Fruit fly (Drosophila melanogaster): ENCODE measurements around the gene CG17350.

CG17350 gene

dm6 chr2L:19421573-19421972 lies 40.8 kb downstream of the CG17350 start (continued):
- TF ChIP-seq grn (GFP tag; optimal IDR thresholded peaks at IDR 0.05) (peak; percentile 12), gcm2 (GFP tag; optimal IDR thresholded peaks at IDR 0.05) (no peak), CG4328 (GFP tag; optimal IDR thresholded peaks at IDR 0.05) (peak; percentile 28), CG13775 (GFP tag; optimal IDR thresholded peaks at IDR 0.05) (no peak), CG14014 (GFP tag; IDR thresholded peaks at IDR 0.05) (peak; percentile 19; the same call in 1 of the 2 replicates), lab (GFP tag; optimal IDR thresholded peaks at IDR 0.05) (peak; percentile 16), sug (tag; optimal IDR thresholded peaks at IDR 0.05) (peak; percentile 91)

dm6 chr2L:19422642-19423041 lies 41.9 kb downstream of the CG17350 start:
- no peak for TF ChIP-seq ATbp (GFP tag; optimal IDR thresholded peaks at IDR 0.05)
- TF ChIP-seq gce (GFP tag; IDR thresholded peaks at IDR 0.05), result 0 out of 3 replicates have a peak, but pooled peaks have one; percentile 36
- TF ChIP-seq chinmo (GFP tag; IDR thresholded peaks at IDR 0.05; ENCODE audit: partially characterized antibody), result 0 out of 4 replicates have a peak, but pooled peaks have one; percentile 46
- TF ChIP-seq CG12769 (tag; optimal IDR thresholded peaks at IDR 0.05), result peak; percentile 74
- 0 out of 3 replicates have a peak, but pooled peaks have one; percentile 11 for TF ChIP-seq CG7963 (GFP tag; IDR thresholded peaks at IDR 0.05; ENCODE audit: partially characterized antibody)
- peak; percentile 83 for TF ChIP-seq sd (tag; optimal IDR thresholded peaks at IDR 0.05)
- TF ChIP-seq sr (GFP tag; IDR thresholded peaks at IDR 0.05), result peak; percentile 70; the same call in 1 of the 3 replicates
- TF ChIP-seq fu2 (GFP tag; optimal IDR thresholded peaks at IDR 0.05), result no peak
- peak; percentile 63; the same call in 1 of the 2 replicates for TF ChIP-seq crol (GFP tag; IDR thresholded peaks at IDR 0.05)

dm6 chr2L:19423467-19424122 lies 42.9 kb downstream of the CG17350 start, which contains the start of the genes Alp12 and CG13085:
Alp12 (plus strand) TSS chr2L:19424050.
CG13085 (plus strand) TSS chr2L:19424050.
- TF ChIP-seq pzg (GFP tag; optimal IDR thresholded peaks at IDR 0.05), result peak; percentile 15
- TF ChIP-seq CG18262 (tag; optimal IDR thresholded peaks at IDR 0.05), result peak; percentile 99
- TF ChIP-seq bowl (GFP tag; IDR thresholded peaks at IDR 0.05), result peak; percentile 86
- peak; percentile 99 for TF ChIP-seq nmo (GFP tag; optimal IDR thresholded peaks at IDR 0.05)
- TF ChIP-seq Adf1 (GFP tag; IDR thresholded peaks at IDR 0.05), result peak; percentile 83
- TF ChIP-seq CG11093 (GFP tag; IDR thresholded peaks at IDR 0.05), result peak; percentile 95
- peak; percentile 100 for TF ChIP-seq CG10543 (GFP tag; optimal IDR thresholded peaks at IDR 0.05)
- peak; percentile 79 for TF ChIP-seq CG15073 (GFP tag; optimal IDR thresholded peaks at IDR 0.05)
- TF ChIP-seq CG3995 (GFP tag; optimal IDR thresholded peaks at IDR 0.05), result peak; percentile 75
- no peak; the same call in 3 of the 4 replicates for TF ChIP-seq Dll (GFP tag; IDR thresholded peaks at IDR 0.05; ENCODE audit: partially characterized antibody)
- peak; percentile 97 for TF ChIP-seq CG13894 (tag; optimal IDR thresholded peaks at IDR 0.05)
- peak; percentile 88 for TF ChIP-seq Rx (GFP tag; IDR thresholded peaks at IDR 0.05)
- peak; percentile 98 for TF ChIP-seq Hsf (GFP tag; optimal IDR thresholded peaks at IDR 0.05)
- TF ChIP-seq lmd (GFP tag; IDR thresholded peaks at IDR 0.05), result peak; percentile 98
- peak; percentile 51 for TF ChIP-seq luna (GFP tag; optimal IDR thresholded peaks at IDR 0.05)
- peak; percentile 75 for TF ChIP-seq sim (GFP tag; IDR thresholded peaks at IDR 0.05)
- TF ChIP-seq CG5245 (GFP tag; optimal IDR thresholded peaks at IDR 0.05), result peak; percentile 93
- no peak for TF ChIP-seq CG7963 (GFP tag; IDR thresholded peaks at IDR 0.05; ENCODE audit: partially characterized antibody)
- peak; percentile 79 for TF ChIP-seq Ets97D (GFP tag; optimal IDR thresholded peaks at IDR 0.05)
- peak; percentile 98 for TF ChIP-seq CG2120 (GFP tag; optimal IDR thresholded peaks at IDR 0.05)
- peak; percentile 90 for TF ChIP-seq Taf1 (GFP tag; IDR thresholded peaks at IDR 0.05)
- peak; percentile 94 for TF ChIP-seq CG30431 (GFP tag; optimal IDR thresholded peaks at IDR 0.05)
- peak; percentile 98 for TF ChIP-seq wor (GFP tag; IDR thresholded peaks at IDR 0.05)
- TF ChIP-seq CG10431 (GFP tag; optimal IDR thresholded peaks at IDR 0.05), result peak; percentile 96
- TF ChIP-seq Oaz (GFP tag; IDR thresholded peaks at IDR 0.05), result peak; percentile 93
- TF ChIP-seq Neu2 (GFP tag; optimal IDR thresholded peaks at IDR 0.05; ENCODE audit: borderline replicate concordance), result peak; percentile 42
- TF ChIP-seq gce (GFP tag; IDR thresholded peaks at IDR 0.05), result no peak; the same call in 1 of the 3 replicates
- peak; percentile 81 for TF ChIP-seq CG17912 (GFP tag; optimal IDR thresholded peaks at IDR 0.05)
- TF ChIP-seq jumu (GFP tag; optimal IDR thresholded peaks at IDR 0.05), result peak; percentile 85
- TF ChIP-seq Dad (GFP tag; optimal IDR thresholded peaks at IDR 0.05), result peak; percentile 86
- TF ChIP-seq CG32532 (GFP tag; IDR thresholded peaks at IDR 0.05), result peak; percentile 96
- peak; percentile 97 for TF ChIP-seq CG17568 (GFP tag; optimal IDR thresholded peaks at IDR 0.05)
